Worm (Caenorhabditis elegans) whole organism, L4/young adult: ENCODE results near the gene F19G12.9.

ENCODE experiments used
- dao-5 ChIP-seq: sonication (generic microtip); optimal IDR thresholded peaks from 2 replicates; lab custom pipeline; 2016; ENCODE audit warnings: missing genotype, missing genetic modification characterization, moderate library complexity, missing compliant biosample characterization
- him-1 ChIP-seq: sonication (generic microtip); optimal IDR thresholded peaks from 2 replicates; lab custom pipeline; 2016; ENCODE audit warnings: missing genotype, missing genetic modification reagents, missing genetic modification characterization, missing compliant biosample characterization

DNA sequence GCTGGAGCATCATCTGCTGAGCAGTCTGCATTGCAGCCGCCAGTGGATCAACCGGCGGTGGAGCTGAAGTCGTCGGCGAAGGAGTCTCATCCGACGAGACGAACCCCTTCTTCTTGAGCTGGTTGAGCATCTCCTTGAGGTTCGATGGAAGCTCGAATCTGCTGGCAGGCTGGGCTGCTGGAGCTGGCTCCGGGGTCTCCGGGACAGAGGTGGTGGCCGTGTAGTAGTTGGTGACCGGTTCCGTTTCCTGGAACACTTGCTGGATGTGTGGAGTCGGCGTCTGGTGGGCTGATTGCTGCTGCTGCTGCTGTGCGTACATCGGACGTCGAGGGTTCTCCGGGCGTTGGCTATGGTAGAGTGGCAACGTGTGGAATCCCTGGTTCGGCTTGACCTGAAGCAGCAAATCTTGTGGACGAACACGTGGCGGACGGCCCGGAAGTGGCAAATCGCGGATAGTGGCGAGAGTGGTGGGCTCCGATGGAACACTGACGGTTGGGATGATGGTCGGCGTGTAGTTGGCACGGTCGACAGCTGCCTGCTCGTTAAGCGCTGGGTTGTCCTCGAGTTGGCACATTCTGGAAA is 22.7 kb downstream of the F19G12.9 start:
- TF ChIP-seq him-1 (tag; lab: Kevin White, UChicago) = no peak
- no peak for TF ChIP-seq dao-5 (tag; lab: Kevin White, UChicago)
